Worm (Caenorhabditis elegans): Measurements from ENCODE around the gene fbxb-18.

ce11 chrII:1730103-1730502, 41.4 kb upstream of the fbxb-18 start, which contains the start of gene ceh-81:
- no peak for TF ChIP-seq him-1 (tag; optimal IDR thresholded peaks at IDR 0.05)
- no peak for TF ChIP-seq dao-5 (tag; optimal IDR thresholded peaks at IDR 0.05)
- no peak for TF ChIP-seq W03F9.2 (tag; optimal IDR thresholded peaks at IDR 0.05)

All from whole organism, L4/young adult.